Worm (Caenorhabditis elegans) whole organism, early embryonic: ENCODE measurements around the gene inx-3.

Experiments
- aly-1 ChIP-seq: sonication (generic microtip); optimal IDR thresholded peaks from 2 replicates; lab custom pipeline; 2016; ENCODE audit warnings: missing genetic modification characterization, missing compliant biosample characterization
- ama-1 ChIP-seq: fragments of 150-350 bp; optimal IDR thresholded peaks from 2 replicates; lab custom pipeline; 2014
- ceh-13 ChIP-seq: fragments of 200-800 bp; sonication (Bioruptor generic); optimal IDR thresholded peaks from 2 replicates; lab custom pipeline; 2018; ENCODE audit warnings: mild to moderate bottlenecking, missing genetic modification characterization, missing compliant biosample characterization
- ets-7 ChIP-seq: sonication (generic microtip); optimal IDR thresholded peaks from 2 replicates; lab custom pipeline; 2016; ENCODE audit warnings: missing genotype, missing genetic modification characterization, missing compliant biosample characterization
- hnd-1 ChIP-seq: sonication (generic microtip); optimal IDR thresholded peaks from 2 replicates; lab custom pipeline; 2016; ENCODE audit warnings: missing genetic modification characterization, missing compliant biosample characterization
- pes-1 ChIP-seq: fragments of 200-800 bp; sonication (Bioruptor generic); IDR thresholded peaks from 2 replicates; pipeline ENCODE4 v1.3.6; 2022; ENCODE audit warnings: missing genetic modification reagents, missing genetic modification characterization, missing compliant biosample characterization
- tbx-11 ChIP-seq: fragments of 200-800 bp; sonication (Bioruptor generic); IDR thresholded peaks from 2 replicates; pipeline ENCODE4 v1.3.6; 2022; ENCODE audit warnings: missing genetic modification characterization, missing compliant biosample characterization

ce11 chrX:6041995-6042481, 46.1 kb downstream of the inx-3 start:
- TF ChIP-seq ets-7 (tag; lab: Kevin White, UChicago) (no peak), ama-1 (lab: Kevin White, UChicago) (no peak), ceh-13 (GFP tag; lab: Kevin White, UChicago) (no peak), pes-1 (GFP tag; lab: Robert Waterston, UW) (no peak), aly-1 (no peak), hnd-1 (no peak), tbx-11 (GFP tag; lab: Robert Waterston, UW) (no peak)
